Fruit fly (Drosophila melanogaster) whole organism, prepupa: ENCODE results near the gene CG6569.

ENCODE experiments used
- Blimp-1 ChIP-seq: fragments of 200-800 bp; sonication (Bioruptor generic); optimal IDR thresholded peaks from 3 replicates; lab custom pipeline; 2017; ENCODE audit warnings: missing biosample characterization, missing genetic modification characterization, mild to moderate bottlenecking, moderate library complexity, missing genetic modification reagents
- CG10631 ChIP-seq: fragments of 200-800 bp; sonication (Bioruptor generic); optimal IDR thresholded peaks from 2 replicates; lab custom pipeline; 2016; ENCODE audit warnings: missing biosample characterization, missing genetic modification characterization
- CG10669 ChIP-seq: fragments of 200-800 bp; sonication (Bioruptor generic); optimal IDR thresholded peaks from 3 replicates; lab custom pipeline; 2018; ENCODE audit warnings: missing biosample characterization, mild to moderate bottlenecking, missing genetic modification characterization, moderate library complexity
- CG11294 ChIP-seq: fragments of 200-800 bp; sonication (Bioruptor generic); IDR thresholded peaks from 2 replicates; pipeline ENCODE4 v1.3.6; 2022; ENCODE audit warnings: missing biosample characterization, missing genetic modification characterization
- CG11902 ChIP-seq: fragments of 200-800 bp; sonication (Bioruptor generic); optimal IDR thresholded peaks from 3 replicates; lab custom pipeline; 2016; ENCODE audit warnings: missing biosample characterization, missing genetic modification characterization
- CG15336 ChIP-seq: fragments of 200-800 bp; sonication (Bioruptor generic); IDR thresholded peaks from 2 replicates; pipeline ENCODE4 v1.3.6; 2022; ENCODE audit warnings: missing biosample characterization, missing genetic modification characterization
- CG16779 ChIP-seq: fragments of 200-800 bp; sonication (Bioruptor generic); optimal IDR thresholded peaks from 3 replicates; lab custom pipeline; 2017; ENCODE audit warnings: missing biosample characterization, mild to moderate bottlenecking, missing genetic modification characterization
- CG3032 ChIP-seq: fragments of 200-800 bp; optimal IDR thresholded peaks from 2 replicates; lab custom pipeline; 2019; ENCODE audit warnings: missing biosample characterization, mild to moderate bottlenecking, missing genetic modification characterization, moderate library complexity
- CG31627 ChIP-seq: fragments of 200-800 bp; sonication (Bioruptor generic); optimal IDR thresholded peaks from 3 replicates; lab custom pipeline; 2016; ENCODE audit warnings: missing biosample characterization, missing genetic modification characterization
- CG32006 ChIP-seq: fragments of 200-800 bp; sonication (Bioruptor generic); optimal IDR thresholded peaks from 3 replicates; lab custom pipeline; 2017; ENCODE audit warnings: missing biosample characterization, mild to moderate bottlenecking, missing genetic modification characterization
- CG34406 ChIP-seq: fragments of 200-800 bp; sonication (Bioruptor generic); optimal IDR thresholded peaks from 3 replicates; lab custom pipeline; 2016; ENCODE audit warnings: missing biosample characterization, missing genetic modification characterization
- CG4318 ChIP-seq: fragments of 200-800 bp; sonication (Bioruptor generic); optimal IDR thresholded peaks from 3 replicates; lab custom pipeline; 2017; ENCODE audit warnings: missing biosample characterization, mild to moderate bottlenecking, missing genetic modification characterization
- CG6276 ChIP-seq: fragments of 200-800 bp; sonication (Bioruptor generic); optimal IDR thresholded peaks from 2 replicates; lab custom pipeline; 2017; ENCODE audit warnings: missing biosample characterization, mild to moderate bottlenecking, missing genetic modification characterization
- CG6792 ChIP-seq: fragments of 200-800 bp; sonication (Bioruptor generic); optimal IDR thresholded peaks from 3 replicates; lab custom pipeline; 2016; ENCODE audit warnings: missing biosample characterization, missing genetic modification characterization
- CG6808 ChIP-seq: fragments of 200-800 bp; sonication (Bioruptor generic); optimal IDR thresholded peaks from 3 replicates; lab custom pipeline; 2017; ENCODE audit warnings: missing biosample characterization, missing genetic modification characterization, mild to moderate bottlenecking, moderate library complexity, missing genetic modification reagents
- CG6854 ChIP-seq: fragments of 200-800 bp; sonication (Bioruptor generic); optimal IDR thresholded peaks from 2 replicates; lab custom pipeline; 2017; ENCODE audit warnings: missing biosample characterization, mild to moderate bottlenecking, missing genetic modification characterization
- CG7368 ChIP-seq: fragments of 200-800 bp; sonication (Bioruptor generic); optimal IDR thresholded peaks from 3 replicates; lab custom pipeline; 2016; ENCODE audit warnings: missing biosample characterization, missing genetic modification characterization
- CG8119 ChIP-seq: fragments of 200-800 bp; sonication (Bioruptor generic); IDR thresholded peaks from 3 replicates; pipeline ENCODE4 v1.3.6; 2022; ENCODE audit warnings: missing biosample characterization, missing genetic modification characterization
- CG8319 ChIP-seq: fragments of 200-800 bp; sonication (Bioruptor generic); optimal IDR thresholded peaks from 3 replicates; lab custom pipeline; 2016; ENCODE audit warnings: missing biosample characterization, missing genetic modification characterization
- CG8632 ChIP-seq: fragments of 200-800 bp; sonication (Bioruptor generic); optimal IDR thresholded peaks from 3 replicates; lab custom pipeline; 2016; ENCODE audit warnings: missing biosample characterization, missing genetic modification characterization
- CG9139 ChIP-seq: fragments of 200-800 bp; sonication (Bioruptor generic); optimal IDR thresholded peaks from 3 replicates; lab custom pipeline; 2017; ENCODE audit warnings: missing biosample characterization, mild to moderate bottlenecking, missing genetic modification characterization
- Eip75B ChIP-seq: fragments of 200-800 bp; sonication (Bioruptor generic); optimal IDR thresholded peaks from 3 replicates; lab custom pipeline; 2016; ENCODE audit warnings: missing biosample characterization, missing genetic modification characterization
- Eip78C ChIP-seq: fragments of 200-800 bp; sonication (Bioruptor generic); peaks from one replicate; lab custom pipeline; 2016; ENCODE audit warnings: missing biosample characterization, missing genetic modification characterization
- Eip93F ChIP-seq: fragments of 200-800 bp; sonication (Bioruptor generic); optimal IDR thresholded peaks from 2 replicates; lab custom pipeline; 2016; ENCODE audit warnings: missing biosample characterization, mild to moderate bottlenecking, missing genetic modification characterization
- Ets21C ChIP-seq: fragments of 200-800 bp; sonication (Bioruptor generic); optimal IDR thresholded peaks from 3 replicates; lab custom pipeline; 2016; ENCODE audit warnings: missing biosample characterization, missing genetic modification characterization
- Ets96B ChIP-seq: fragments of 200-800 bp; optimal IDR thresholded peaks from 2 replicates; lab custom pipeline; 2019; ENCODE audit warnings: missing biosample characterization, mild to moderate bottlenecking, missing genetic modification characterization, moderate library complexity
- Gug ChIP-seq: fragments of 200-800 bp; sonication (Bioruptor generic); IDR thresholded peaks from 2 replicates; pipeline ENCODE4 v1.3.6; 2022; ENCODE audit warnings: missing biosample characterization, missing genetic modification characterization
- Hr39 ChIP-seq: fragments of 200-800 bp; sonication (Bioruptor generic); optimal IDR thresholded peaks from 2 replicates; lab custom pipeline; 2016; ENCODE audit warnings: missing biosample characterization, missing genetic modification characterization
- Lpt ChIP-seq: fragments of 200-800 bp; sonication (Bioruptor generic); optimal IDR thresholded peaks from 3 replicates; lab custom pipeline; 2016; ENCODE audit warnings: missing biosample characterization, missing genetic modification characterization
- Met ChIP-seq: fragments of 200-800 bp; sonication (Bioruptor generic); optimal IDR thresholded peaks from 3 replicates; lab custom pipeline; 2016; ENCODE audit warnings: missing biosample characterization, missing genetic modification characterization
- OdsH ChIP-seq: fragments of 200-800 bp; sonication (Bioruptor generic); optimal IDR thresholded peaks from 3 replicates; lab custom pipeline; 2016; ENCODE audit warnings: missing biosample characterization, missing genetic modification characterization
- Smox ChIP-seq: fragments of 200-800 bp; sonication (Bioruptor generic); optimal IDR thresholded peaks from 3 replicates; lab custom pipeline; 2016; ENCODE audit warnings: missing biosample characterization, missing genetic modification characterization
- Sox14 ChIP-seq: fragments of 200-800 bp; sonication (Bioruptor generic); optimal IDR thresholded peaks from 3 replicates; lab custom pipeline; 2016; ENCODE audit warnings: missing biosample characterization, missing genetic modification characterization
- achi ChIP-seq: fragments of 200-800 bp; sonication (Bioruptor generic); optimal IDR thresholded peaks from 3 replicates; lab custom pipeline; 2016; ENCODE audit warnings: missing biosample characterization, missing genetic modification characterization
- dac ChIP-seq: fragments of 200-800 bp; sonication (Bioruptor generic); optimal IDR thresholded peaks from 2 replicates; lab custom pipeline; 2017; ENCODE audit warnings: missing biosample characterization, mild to moderate bottlenecking, missing genetic modification characterization
- dsx ChIP-seq: fragments of 200-800 bp; optimal IDR thresholded peaks from 3 replicates; lab custom pipeline; 2019; ENCODE audit warnings: missing biosample characterization, mild to moderate bottlenecking, missing genetic modification characterization, moderate library complexity; ENCODE audit not compliant: poor library complexity, severe bottlenecking
- eg ChIP-seq: fragments of 200-800 bp; sonication (Bioruptor generic); IDR thresholded peaks from 3 replicates; pipeline ENCODE4 v1.3.6; 2022; ENCODE audit warnings: missing biosample characterization, missing genetic modification characterization
- esn ChIP-seq: fragments of 200-800 bp; sonication (Bioruptor generic); optimal IDR thresholded peaks from 2 replicates; lab custom pipeline; 2016; ENCODE audit warnings: missing biosample characterization, mild to moderate bottlenecking, missing genetic modification characterization, moderate library complexity
- fd59A ChIP-seq: fragments of 200-800 bp; sonication (Bioruptor generic); optimal IDR thresholded peaks from 2 replicates; lab custom pipeline; 2017; ENCODE audit warnings: missing biosample characterization, mild to moderate bottlenecking, missing genetic modification characterization, missing genetic modification reagents
- fd85E ChIP-seq: fragments of 200-800 bp; sonication (Bioruptor generic); optimal IDR thresholded peaks from 3 replicates; lab custom pipeline; 2016; ENCODE audit warnings: missing biosample characterization, missing genetic modification characterization
- lz ChIP-seq: fragments of 200-800 bp; sonication (Bioruptor generic); optimal IDR thresholded peaks from 3 replicates; lab custom pipeline; 2016; ENCODE audit warnings: missing biosample characterization, missing genetic modification characterization
- net ChIP-seq: fragments of 200-800 bp; sonication (Bioruptor generic); optimal IDR thresholded peaks from 3 replicates; lab custom pipeline; 2016; ENCODE audit warnings: missing biosample characterization, missing genetic modification characterization
- salr ChIP-seq, 2 experiments: fragments of 200-800 bp; sonication (Bioruptor generic); optimal IDR thresholded peaks; 3 replicates each; lab custom pipeline; 2016 to 2018; ENCODE audit warnings: missing biosample characterization in 2 of 2, missing genetic modification characterization in 2 of 2, mild to moderate bottlenecking in 1 of 2
- spab ChIP-seq: fragments of 200-800 bp; sonication (Bioruptor generic); optimal IDR thresholded peaks from 2 replicates; lab custom pipeline; 2017; ENCODE audit warnings: missing biosample characterization, mild to moderate bottlenecking, missing genetic modification characterization, missing genetic modification reagents
- ss ChIP-seq, 2 experiments: fragments of 200-800 bp; sonication (Bioruptor generic); optimal IDR thresholded peaks; 2 replicates in 1 of 2; 3 replicates in 1 of 2; lab custom pipeline; 2017 to 2018; ENCODE audit warnings: mild to moderate bottlenecking in 2 of 2, missing biosample characterization in 2 of 2, missing genetic modification characterization in 2 of 2, moderate library complexity in 1 of 2
- svp ChIP-seq: fragments of 200-800 bp; sonication (Bioruptor generic); peaks from one replicate; lab custom pipeline; 2016; ENCODE audit warnings: missing biosample characterization, missing genetic modification characterization
- vri ChIP-seq: fragments of 200-800 bp; sonication (Bioruptor generic); optimal IDR thresholded peaks from 3 replicates; lab custom pipeline; 2016; ENCODE audit warnings: missing biosample characterization, mild to moderate bottlenecking, missing genetic modification characterization

The CG6569 gene

DNA sequence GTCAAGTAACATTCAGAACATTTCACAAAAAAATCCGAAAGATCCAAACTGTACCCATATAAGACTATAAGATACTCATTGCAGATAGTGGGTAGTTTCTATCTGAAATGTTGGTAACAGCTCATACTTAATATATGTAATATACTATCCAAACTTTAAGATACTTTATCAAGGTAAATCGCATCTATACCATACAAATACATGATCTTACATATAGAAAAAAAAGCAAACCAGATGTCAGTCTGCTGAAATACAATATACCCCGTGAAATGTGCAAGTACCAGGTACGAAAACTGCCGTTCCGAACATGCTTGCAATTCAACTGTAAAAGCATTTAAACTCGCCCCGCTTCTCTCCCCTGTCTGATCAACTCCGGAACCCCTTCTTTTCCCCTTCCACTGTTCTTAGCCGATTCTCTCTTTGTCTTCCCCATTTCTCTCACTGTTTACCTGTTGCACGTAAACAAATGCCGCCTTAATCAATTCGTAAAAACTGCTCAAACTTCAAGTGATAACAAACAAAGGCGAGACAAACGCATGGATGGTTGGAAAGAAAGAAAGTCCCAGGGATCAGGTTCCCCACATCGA, 40.2 kb downstream of the CG6569 start (continued):
- TF ChIP-seq svp (GFP tag; lab: Kevin White, UChicago) = peak; percentile 86
- TF ChIP-seq CG6792 (GFP tag; lab: Kevin White, UChicago) = peak; percentile 7
- no peak for TF ChIP-seq CG9139 (GFP tag; lab: Kevin White, UChicago)
- peak in 1 of 2 experiments; percentile 15 for TF ChIP-seq salr (GFP tag; optimal IDR thresholded peaks at IDR 0.05; lab: Kevin White, UChicago)
- TF ChIP-seq fd59A (GFP tag; lab: Kevin White, UChicago) = no peak
- TF ChIP-seq Eip93F (GFP tag; lab: Kevin White, UChicago) = no peak

DNA sequence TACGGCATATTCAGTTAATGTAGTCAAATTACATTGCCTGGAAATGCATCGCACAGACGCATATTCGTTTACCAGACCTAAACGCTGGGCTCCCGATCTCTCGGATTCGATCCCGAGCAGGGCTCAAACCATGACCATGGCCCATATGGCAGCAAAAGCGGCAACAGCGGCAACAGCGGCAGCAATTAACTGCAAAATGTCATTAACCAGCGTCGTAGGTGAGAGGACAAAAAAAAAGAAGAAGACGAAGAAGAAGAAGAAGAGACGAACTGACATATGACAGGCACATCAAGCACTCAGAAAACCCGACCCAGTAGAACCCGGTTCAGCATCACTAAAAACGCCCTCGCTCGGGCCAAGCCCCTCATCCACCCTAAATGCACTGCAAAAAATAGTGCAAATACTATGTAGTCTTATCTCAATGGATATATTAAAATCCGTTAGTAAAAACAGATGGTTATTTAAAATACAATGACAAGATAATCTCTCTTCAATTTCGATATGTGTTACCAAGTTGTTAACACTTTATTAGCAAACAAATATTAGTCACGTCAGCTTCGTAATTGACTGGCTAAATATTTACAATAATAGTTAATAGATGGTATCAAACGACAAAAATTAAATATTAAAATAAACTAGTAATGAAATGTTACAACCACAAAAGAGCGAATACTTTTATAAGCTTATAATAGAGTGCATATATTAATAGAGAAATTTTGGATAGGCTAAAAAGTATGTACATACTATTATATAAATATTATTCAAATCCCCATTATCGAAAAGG, 41.8 kb downstream of the CG6569 start:
- TF ChIP-seq Ets96B (tag; lab: Kevin White, UChicago) (peak; percentile 63), CG6854 (GFP tag; lab: Kevin White, UChicago) (no peak), esn (peak; percentile 29), Lpt (no peak), Sox14 (no peak), fd85E (GFP tag; lab: Kevin White, UChicago) (no peak), Met (GFP tag; lab: Kevin White, UChicago) (peak; percentile 35), CG6276 (GFP tag; lab: Kevin White, UChicago) (no peak), OdsH (GFP tag; lab: Kevin White, UChicago) (peak; percentile 37), CG6792 (GFP tag; lab: Kevin White, UChicago) (peak; percentile 8), CG8632 (peak; percentile 48), fd59A (GFP tag; lab: Kevin White, UChicago) (peak; percentile 60), CG32006 (GFP tag; lab: Kevin White, UChicago) (peak; percentile 7), CG15336 (GFP tag; lab: Robert Waterston, UW) (no peak), CG4318 (no peak), Eip78C (GFP tag; lab: Kevin White, UChicago) (peak; percentile 87), CG16779 (tag; lab: Kevin White, UChicago) (no peak), CG11902 (no peak), CG7368 (peak; percentile 21), Ets21C (GFP tag; lab: Kevin White, UChicago) (no peak), CG8119 (GFP tag; lab: Robert Waterston, UW) (no peak), spab (GFP tag; lab: Kevin White, UChicago) (peak; percentile 59), dsx (peak; percentile 25), dac (no peak), CG3032 (tag; lab: Kevin White, UChicago) (peak; percentile 50), CG9139 (GFP tag; lab: Kevin White, UChicago) (no peak), net (GFP tag; lab: Kevin White, UChicago) (peak; percentile 14), Smox (GFP tag; lab: Kevin White, UChicago) (peak; percentile 4), Gug (GFP tag; lab: Robert Waterston, UW) (no peak), ss (GFP tag; optimal IDR thresholded peaks at IDR 0.05; lab: Kevin White, UChicago) (peak; percentile 9 to 67), CG6808 (GFP tag; lab: Kevin White, UChicago) (peak; percentile 66), CG8319 (no peak), achi (GFP tag; lab: Kevin White, UChicago) (peak; percentile 9), CG34406 (GFP tag; lab: Kevin White, UChicago) (peak; percentile 35), Eip93F (GFP tag; lab: Kevin White, UChicago) (no peak), CG10669 (GFP tag; lab: Kevin White, UChicago) (peak; percentile 53), Hr39 (no peak), CG11294 (no peak), vri (GFP tag; lab: Kevin White, UChicago) (no peak), eg (GFP tag; lab: Robert Waterston, UW) (no peak), CG31627 (no peak), lz (no peak), Eip75B (GFP tag; lab: Kevin White, UChicago) (peak; percentile 17), CG10631 (GFP tag; lab: Kevin White, UChicago) (peak; percentile 36), Blimp-1 (GFP tag; lab: Kevin White, UChicago) (no peak)
